Worm (Caenorhabditis elegans) whole organism, L4 larva: Measurements from ENCODE around the gene clec-71.

Experiments used
- F26F4.8 ChIP-seq: fragments of 200-800 bp; sonication (Bioruptor generic); conservative IDR thresholded peaks from 2 replicates; pipeline ENCODE4 v1.3.6; 2022; ENCODE audit warnings: missing genetic modification characterization, missing compliant biosample characterization
- Y48G9A.11 ChIP-seq: fragments of 200-800 bp; sonication (Bioruptor generic); IDR thresholded peaks from 2 replicates; pipeline ENCODE4 v1.3.6; 2022; ENCODE audit warnings: missing genetic modification reagents, missing genetic modification characterization, missing compliant biosample characterization
- Y5F2A.4 ChIP-seq: fragments of 200-800 bp; sonication (Bioruptor generic); optimal IDR thresholded peaks from 2 replicates; lab custom pipeline; 2018; ENCODE audit warnings: mild to moderate bottlenecking, missing genetic modification characterization, missing compliant biosample characterization
- aha-1 ChIP-seq: fragments of 150-350 bp; peaks from one replicate; lab custom pipeline; 2014; ENCODE audit warnings: missing biosample characterization, missing genetic modification characterization
- ama-1 ChIP-seq: fragments of 150-350 bp; optimal IDR thresholded peaks from 2 replicates; lab custom pipeline; 2014; ENCODE audit warnings: inconsistent platforms, mixed read lengths
- ceh-20 ChIP-seq: fragments of 200-800 bp; sonication (Bioruptor generic); IDR thresholded peaks from 2 replicates; pipeline ENCODE4 v1.3.6; 2022; ENCODE audit warnings: missing genetic modification reagents, missing genetic modification characterization, missing compliant biosample characterization
- ceh-28 ChIP-seq: fragments of 150-350 bp; optimal IDR thresholded peaks from 2 replicates; lab custom pipeline; 2014; ENCODE audit warnings: missing biosample characterization, missing genetic modification reagents, missing genetic modification characterization
- ctbp-1 ChIP-seq: fragments of 200-800 bp; sonication (Bioruptor generic); IDR thresholded peaks from 2 replicates; pipeline ENCODE4 v1.3.6; 2022; ENCODE audit warnings: missing genetic modification reagents, missing genetic modification characterization, missing compliant biosample characterization
- daf-12 ChIP-seq: fragments of 150-350 bp; optimal IDR thresholded peaks from 2 replicates; lab custom pipeline; 2014; ENCODE audit warnings: missing biosample characterization, missing genetic modification reagents, missing genetic modification characterization
- dmd-8 ChIP-seq: fragments of 200-800 bp; sonication (Bioruptor generic); IDR thresholded peaks from 2 replicates; pipeline ENCODE4 v1.3.6; 2022; ENCODE audit warnings: missing genetic modification characterization, missing compliant biosample characterization
- dpl-1 ChIP-seq: fragments of 150-350 bp; optimal IDR thresholded peaks from 2 replicates; lab custom pipeline; 2014; ENCODE audit warnings: missing biosample characterization, missing genetic modification reagents, missing genetic modification characterization
- duxl-1 ChIP-seq: sonication (generic microtip); optimal IDR thresholded peaks from 2 replicates; lab custom pipeline; 2016; ENCODE audit warnings: mild to moderate bottlenecking, missing genetic modification characterization, moderate library complexity, missing compliant biosample characterization; ENCODE audit not compliant: poor library complexity
- fos-1 ChIP-seq: fragments of 150-350 bp; optimal IDR thresholded peaks from 2 replicates; lab custom pipeline; 2014; ENCODE audit warnings: missing biosample characterization, missing genetic modification characterization
- hlh-30 ChIP-seq: sonication (generic microtip); optimal IDR thresholded peaks from 2 replicates; lab custom pipeline; 2017; ENCODE audit warnings: antibody characterized with exemption, mild to moderate bottlenecking, missing genetic modification characterization, missing compliant biosample characterization; ENCODE audit not compliant: insufficient read depth
- lim-7 ChIP-seq: fragments of 200-800 bp; sonication (Bioruptor generic); IDR thresholded peaks from 2 replicates; pipeline ENCODE4 v1.3.6; 2022; ENCODE audit warnings: missing genetic modification characterization, missing compliant biosample characterization
- lin-38 ChIP-seq: fragments of 200-800 bp; sonication (Bioruptor generic); IDR thresholded peaks from 2 replicates; pipeline ENCODE4 v1.3.6; 2022; ENCODE audit warnings: missing genetic modification reagents, missing genetic modification characterization, missing compliant biosample characterization
- lir-3 ChIP-seq: sonication (generic microtip); optimal IDR thresholded peaks from 2 replicates; lab custom pipeline; 2016; ENCODE audit warnings: mild to moderate bottlenecking, missing genetic modification characterization, missing compliant biosample characterization
- lsy-2 ChIP-seq, 2 experiments: fragments of 150-350 bp in 1 of 2; sonication (generic microtip) in 1 of 2; optimal IDR thresholded peaks; 2 replicates each; lab custom pipeline; 2014 to 2017; ENCODE audit warnings: missing biosample characterization in 2 of 2, missing genetic modification characterization in 2 of 2
- madf-5 ChIP-seq, 2 experiments: fragments of 200-800 bp; sonication (Bioruptor generic); IDR thresholded peaks; 2 replicates each; pipeline ENCODE4 v1.3.6; 2022; ENCODE audit warnings: missing compliant biosample characterization in 2 of 2, missing genetic modification characterization in 2 of 2
- mdt-29 ChIP-seq: fragments of 200-800 bp; sonication (Bioruptor generic); IDR thresholded peaks from 2 replicates; pipeline ENCODE4 v1.3.6; 2022; ENCODE audit warnings: missing genetic modification reagents, missing genetic modification characterization, missing compliant biosample characterization
- mes-2 ChIP-seq: sonication (generic microtip); optimal IDR thresholded peaks from 2 replicates; lab custom pipeline; 2016; ENCODE audit warnings: missing genotype, mild to moderate bottlenecking, missing genetic modification characterization, missing compliant biosample characterization; ENCODE audit not compliant: poor library complexity, severe bottlenecking
- nhr-111 ChIP-seq: fragments of 200-800 bp; sonication (Bioruptor generic); optimal IDR thresholded peaks from 2 replicates; lab custom pipeline; 2018; ENCODE audit warnings: mild to moderate bottlenecking, missing genetic modification characterization, missing compliant biosample characterization
- nhr-25 ChIP-seq: sonication (generic microtip); optimal IDR thresholded peaks from 2 replicates; lab custom pipeline; 2017; ENCODE audit warnings: missing genetic modification characterization, mild to moderate bottlenecking, missing compliant biosample characterization, antibody characterized with exemption, moderate library complexity, borderline replicate concordance; ENCODE audit not compliant: insufficient read depth
- nhr-28 ChIP-seq: fragments of 150-350 bp; optimal IDR thresholded peaks from 2 replicates; lab custom pipeline; 2014; ENCODE audit warnings: missing biosample characterization, missing genetic modification characterization
- nhr-42 ChIP-seq: fragments of 200-800 bp; sonication (Bioruptor generic); IDR thresholded peaks from 2 replicates; pipeline ENCODE4 v1.3.6; 2022; ENCODE audit warnings: missing genetic modification characterization, missing compliant biosample characterization
- rbr-2 ChIP-seq: sonication (generic microtip); optimal IDR thresholded peaks from 2 replicates; lab custom pipeline; 2016; ENCODE audit warnings: missing genotype, missing genetic modification characterization, missing compliant biosample characterization
- set-16 ChIP-seq: fragments of 200-800 bp; sonication (Bioruptor generic); IDR thresholded peaks from 2 replicates; pipeline ENCODE4 v1.3.6; 2022; ENCODE audit warnings: missing genetic modification reagents, missing genetic modification characterization, missing compliant biosample characterization
- skn-1 ChIP-seq: fragments of 150-350 bp; optimal IDR thresholded peaks from 2 replicates; lab custom pipeline; 2014; ENCODE audit warnings: missing biosample characterization, missing genetic modification characterization
- tra-1 ChIP-seq: fragments of 200-800 bp; sonication (Bioruptor generic); IDR thresholded peaks from 2 replicates; pipeline ENCODE4 v1.3.6; 2022; ENCODE audit warnings: missing genetic modification reagents, missing genetic modification characterization, missing compliant biosample characterization
- unc-39 ChIP-seq: sonication (generic microtip); optimal IDR thresholded peaks from 2 replicates; lab custom pipeline; 2017; ENCODE audit warnings: missing biosample characterization, missing genetic modification characterization
- zfp-2 ChIP-seq: sonication (generic microtip); optimal IDR thresholded peaks from 2 replicates; lab custom pipeline; 2016; ENCODE audit warnings: mild to moderate bottlenecking, missing genetic modification characterization, missing compliant biosample characterization
- zfp-3 ChIP-seq: fragments of 200-800 bp; sonication (Bioruptor generic); conservative IDR thresholded peaks from 2 replicates; pipeline ENCODE4 v1.3.6; 2022; ENCODE audit warnings: missing genetic modification reagents, missing genetic modification characterization, missing compliant biosample characterization
- ztf-7 ChIP-seq: fragments of 150-350 bp; optimal IDR thresholded peaks from 2 replicates; lab custom pipeline; 2014; ENCODE audit warnings: missing biosample characterization, missing genetic modification characterization

The clec-71 gene

ce11 chrIV:3973049-3973448 lies 35.8 kb downstream of the clec-71 start, which contains the start of gene clec-79:
TSS of gene clec-79 (plus strand) at chrIV:3973349.
- TF ChIP-seq mdt-29 (GFP tag; lab: Robert Waterston, UW) (no peak), zfp-2 (tag; lab: Kevin White, UChicago) (no peak), nhr-42 (no peak), nhr-25 (no peak), mes-2 (tag; lab: Kevin White, UChicago) (no peak), lin-38 (GFP tag; lab: Robert Waterston, UW) (no peak), hlh-30 (tag; lab: Kevin White, UChicago) (no peak)

ce11 chrIV:3977965-3978523 lies 40.8 kb downstream of the clec-71 start, which contains the start of gene srh-220:
TSS of gene srh-220 (minus strand) at chrIV:3978015.
- TF ChIP-seq duxl-1 (tag; lab: Kevin White, UChicago) (no peak), F26F4.8 (GFP tag; lab: Robert Waterston, UW) (0 out of 2 replicates have a peak, but pooled peaks have one; percentile 51), Y5F2A.4 (no peak), ceh-20 (GFP tag; lab: Robert Waterston, UW) (no peak), zfp-3 (GFP tag; lab: Robert Waterston, UW) (no peak), daf-12 (tag; lab: Kevin White, UChicago) (no peak), tra-1 (GFP tag; lab: Robert Waterston, UW) (no peak)
- TF ChIP-seq, all 104 proteins: peak for 1

- TF ChIP-seq fos-1 (tag; lab: Kevin White, UChicago), result no peak
- TF ChIP-seq set-16 (GFP tag; lab: Robert Waterston, UW), result no peak
- TF ChIP-seq lim-7 (GFP tag; lab: Robert Waterston, UW), result no peak
- no peak for TF ChIP-seq ama-1
- TF ChIP-seq ctbp-1, result no peak
- TF ChIP-seq dpl-1 (GFP tag; lab: Kevin White, UChicago), result no peak
- no peak for TF ChIP-seq unc-39 (tag; lab: Kevin White, UChicago)
- no peak for TF ChIP-seq skn-1 (tag; lab: Kevin White, UChicago)
- no peak for TF ChIP-seq Y48G9A.11 (GFP tag; lab: Robert Waterston, UW)
- no peak for TF ChIP-seq madf-5 (GFP tag; IDR thresholded peaks at IDR 0.05; lab: Robert Waterston, UW)
- no peak for TF ChIP-seq ztf-7 (tag; lab: Kevin White, UChicago)
- TF ChIP-seq nhr-28 (tag; lab: Kevin White, UChicago), result no peak
- TF ChIP-seq lsy-2 (tag; optimal IDR thresholded peaks at IDR 0.05; lab: Kevin White, UChicago), result no peak
Observed at ce11 chrIV:3979525-3979924, 42.3 kb downstream of the clec-71 start, which contains the start of gene srh-222. TSS of gene srh-222 (plus strand) at chrIV:3979825.

ce11 chrIV:3981601-3982000 lies 44.3 kb downstream of the clec-71 start, which contains the start of gene srh-223:
TSS of gene srh-223 (plus strand) at chrIV:3981901.
- TF ChIP-seq zfp-2 (tag; lab: Kevin White, UChicago) (no peak), dmd-8 (no peak), ceh-28 (no peak), lir-3 (tag; lab: Kevin White, UChicago) (no peak), duxl-1 (tag; lab: Kevin White, UChicago) (no peak), aha-1 (tag; lab: Kevin White, UChicago) (peak; percentile 64), rbr-2 (tag; lab: Kevin White, UChicago) (no peak), nhr-111 (GFP tag; lab: Kevin White, UChicago) (no peak)

- TF ChIP-seq zfp-3 (GFP tag; lab: Robert Waterston, UW) (no peak), aha-1 (tag; lab: Kevin White, UChicago) (peak; percentile 92)
Observed at ce11 chrIV:3988132-3988531, 50.9 kb downstream of the clec-71 start.
